Worm (Caenorhabditis elegans) whole organism, mixed stage, embryonic: ENCODE measurements around the gene spdl-1.

Experiments used
- ceh-83 ChIP-seq: fragments of 200-800 bp; sonication (Bioruptor generic); optimal IDR thresholded peaks from 2 replicates; lab custom pipeline; 2018; ENCODE audit warnings: mild to moderate bottlenecking, missing genetic modification characterization, missing compliant biosample characterization
- ham-2 ChIP-seq: fragments of 200-800 bp; sonication (Bioruptor generic); optimal IDR thresholded peaks from 2 replicates; lab custom pipeline; 2018; ENCODE audit warnings: mild to moderate bottlenecking, missing genetic modification characterization, missing compliant biosample characterization
- lin-13 ChIP-seq: fragments of 150-350 bp; optimal IDR thresholded peaks from 2 replicates; lab custom pipeline; 2014; ENCODE audit warnings: missing biosample characterization, missing genetic modification characterization
- mep-1 ChIP-seq: fragments of 150-350 bp; optimal IDR thresholded peaks from 2 replicates; lab custom pipeline; 2017; ENCODE audit warnings: missing biosample characterization, missing genetic modification reagents, missing genetic modification characterization, inconsistent platforms
- nhr-76 ChIP-seq: sonication (generic microtip); optimal IDR thresholded peaks from 2 replicates; lab custom pipeline; 2017; ENCODE audit warnings: missing biosample characterization, missing genetic modification characterization
- pha-4 ChIP-seq: fragments of 150-350 bp; optimal IDR thresholded peaks from 2 replicates; lab custom pipeline; 2018; ENCODE audit warnings: missing biosample characterization, missing genetic modification reagents, missing genetic modification characterization
- snpc-4 ChIP-seq: fragments of 150-350 bp; optimal IDR thresholded peaks from 2 replicates; lab custom pipeline; 2014; ENCODE audit warnings: missing biosample characterization, missing genetic modification characterization
- ztf-11 ChIP-seq: fragments of 150-350 bp; optimal IDR thresholded peaks from 2 replicates; lab custom pipeline; 2014; ENCODE audit warnings: missing biosample characterization, missing genetic modification characterization

ce11 chrII:7809358-7809914 lies 28.1 kb downstream of the spdl-1 start:
- no peak for TF ChIP-seq mep-1 (tag; lab: Kevin White, UChicago)
- TF ChIP-seq pha-4 (tag; lab: Kevin White, UChicago) = no peak
- no peak for TF ChIP-seq lin-13 (tag; lab: Kevin White, UChicago)
- no peak for TF ChIP-seq nhr-76
- peak; percentile 62 for TF ChIP-seq ztf-11 (tag; lab: Kevin White, UChicago)
- no peak for TF ChIP-seq ham-2 (GFP tag; lab: Kevin White, UChicago)
- no peak for TF ChIP-seq ceh-83 (GFP tag; lab: Kevin White, UChicago)
- TF ChIP-seq snpc-4 = no peak
